Worm (Caenorhabditis elegans) whole organism, L4/young adult: ENCODE results near the gene srsx-25.
A peak's percentile ranks its signal among the peaks of the same experiment; 100 is the strongest.

Experiments used
- W03F9.2 ChIP-seq: fragments of 150-350 bp; optimal IDR thresholded peaks from 2 replicates; lab custom pipeline; 2014; ENCODE audit warnings: missing biosample characterization, missing genetic modification characterization
- dao-5 ChIP-seq: sonication (generic microtip); optimal IDR thresholded peaks from 2 replicates; lab custom pipeline; 2016; ENCODE audit warnings: missing genotype, missing genetic modification characterization, moderate library complexity, missing compliant biosample characterization
- him-1 ChIP-seq: sonication (generic microtip); optimal IDR thresholded peaks from 2 replicates; lab custom pipeline; 2016; ENCODE audit warnings: missing genotype, missing genetic modification reagents, missing genetic modification characterization, missing compliant biosample characterization

Gene srsx-25

ce11 chrIV:13383763-13384436 lies 18.9 kb downstream of the srsx-25 start, which contains the start of gene rab-19:
rab-19 (minus strand) TSS chrIV:13384386.
- TF ChIP-seq dao-5 (tag; lab: Kevin White, UChicago) (no peak), him-1 (no peak), W03F9.2 (tag; lab: Kevin White, UChicago) (no peak)

ce11 chrIV:13386043-13386442 lies 21.1 kb downstream of the srsx-25 start, which contains the start of the genes Y62E10A.20, Y62E10A.23 and mdt-9:
Y62E10A.20 (minus strand) TSS chrIV:13386091.
Y62E10A.23 (plus strand) TSS chrIV:13386324.
mdt-9 (plus strand) TSS chrIV:13386380.
- TF ChIP-seq him-1 (peak; percentile 22), dao-5 (tag; lab: Kevin White, UChicago) (no peak), W03F9.2 (tag; lab: Kevin White, UChicago) (peak; percentile 85)

- TF ChIP-seq dao-5 (tag; lab: Kevin White, UChicago) (no peak), him-1 (no peak), W03F9.2 (tag; lab: Kevin White, UChicago) (no peak)
These were observed 21.9 kb downstream of the srsx-25 start, which contains the start of gene lsm-3 for ce11 chrIV:13386903-13387302. lsm-3 (plus strand) TSS chrIV:13387203.

ce11 chrIV:13388779-13389178 lies 23.8 kb downstream of the srsx-25 start:
- TF ChIP-seq him-1 (peak; percentile 42), W03F9.2 (tag; lab: Kevin White, UChicago) (no peak)

ce11 chrIV:13389237-13389636 lies 24.3 kb downstream of the srsx-25 start:
- TF ChIP-seq W03F9.2 (tag; lab: Kevin White, UChicago): no peak
- no peak for TF ChIP-seq him-1
- no peak for TF ChIP-seq dao-5 (tag; lab: Kevin White, UChicago)

ce11 chrIV:13390770-13391169 lies 25.8 kb downstream of the srsx-25 start:
- no peak for TF ChIP-seq W03F9.2 (tag; lab: Kevin White, UChicago)
- TF ChIP-seq him-1: no peak

- TF ChIP-seq W03F9.2 (tag; lab: Kevin White, UChicago): no peak
These were observed 27.3 kb downstream of the srsx-25 start for ce11 chrIV:13392230-13392629.

- TF ChIP-seq him-1 (no peak), W03F9.2 (tag; lab: Kevin White, UChicago) (peak; percentile 21)
These were observed 28.3 kb downstream of the srsx-25 start for ce11 chrIV:13393246-13393716.

- TF ChIP-seq dao-5 (tag; lab: Kevin White, UChicago) (no peak), him-1 (no peak), W03F9.2 (tag; lab: Kevin White, UChicago) (no peak)
These were observed 29.7 kb downstream of the srsx-25 start for ce11 chrIV:13394686-13395085.

ce11 chrIV:13395255-13395654 lies 30.3 kb downstream of the srsx-25 start:
- TF ChIP-seq W03F9.2 (tag; lab: Kevin White, UChicago) (no peak), him-1 (peak; percentile 67)

- TF ChIP-seq W03F9.2 (tag; lab: Kevin White, UChicago) (no peak), dao-5 (tag; lab: Kevin White, UChicago) (no peak), him-1 (no peak)
These were observed 31.4 kb downstream of the srsx-25 start for ce11 chrIV:13396375-13396774.

- TF ChIP-seq dao-5 (tag; lab: Kevin White, UChicago) (no peak), him-1 (no peak), W03F9.2 (tag; lab: Kevin White, UChicago) (no peak)
These were observed 33.8 kb downstream of the srsx-25 start, which contains the start of gene Y62E10A.13 for ce11 chrIV:13398728-13399127. Y62E10A.13 (minus strand) TSS chrIV:13399053.

ce11 chrIV:13400456-13401364 lies 35.7 kb downstream of the srsx-25 start, which contains the start of the genes memi-2 and cyp-31A5:
memi-2 (minus strand) TSS chrIV:13400506.
cyp-31A5 (plus strand) TSS chrIV:13401289.
- TF ChIP-seq dao-5 (tag; lab: Kevin White, UChicago): no peak
- TF ChIP-seq him-1: no peak
- TF ChIP-seq W03F9.2 (tag; lab: Kevin White, UChicago): no peak

- TF ChIP-seq him-1: no peak
- no peak for TF ChIP-seq W03F9.2 (tag; lab: Kevin White, UChicago)
- TF ChIP-seq dao-5 (tag; lab: Kevin White, UChicago): no peak
These were observed 43.0 kb downstream of the srsx-25 start, which contains the start of gene Y62E10A.19 for ce11 chrIV:13408018-13408417. Y62E10A.19 (minus strand) TSS chrIV:13408306.
